Worm (Caenorhabditis elegans) whole organism, L2 larva: Measurements from ENCODE around the gene cdr-4.

Source experiments
- C34F6.9 ChIP-seq: fragments of 150-350 bp; optimal IDR thresholded peaks from 2 replicates; lab custom pipeline; 2014; ENCODE audit warnings: missing biosample characterization, missing genetic modification characterization
- F13H6.1 ChIP-seq: sonication (generic microtip); optimal IDR thresholded peaks from 2 replicates; lab custom pipeline; 2016; ENCODE audit warnings: missing genetic modification characterization, missing compliant biosample characterization
- R02D3.7 ChIP-seq: fragments of 150-350 bp; optimal IDR thresholded peaks from 2 replicates; lab custom pipeline; 2014; ENCODE audit warnings: missing biosample characterization, missing genetic modification characterization
- Y55F3AM.14 ChIP-seq: fragments of 200-800 bp; sonication (Bioruptor generic); optimal IDR thresholded peaks from 2 replicates; lab custom pipeline; 2018; ENCODE audit warnings: mild to moderate bottlenecking, missing genetic modification characterization, missing compliant biosample characterization
- ZK546.5 ChIP-seq: sonication (generic microtip); optimal IDR thresholded peaks from 2 replicates; lab custom pipeline; 2017; ENCODE audit warnings: missing biosample characterization, missing genetic modification characterization
- alr-1 ChIP-seq: fragments of 150-350 bp; optimal IDR thresholded peaks from 2 replicates; lab custom pipeline; 2014; ENCODE audit warnings: missing biosample characterization, missing genetic modification characterization
- ceh-16 ChIP-seq: fragments of 150-350 bp; optimal IDR thresholded peaks from 2 replicates; lab custom pipeline; 2014; ENCODE audit warnings: missing biosample characterization, missing genetic modification characterization
- ceh-82 ChIP-seq: fragments of 150-350 bp; optimal IDR thresholded peaks from 2 replicates; lab custom pipeline; 2014; ENCODE audit warnings: missing biosample characterization, missing genetic modification characterization
- crh-2 ChIP-seq: sonication (generic microtip); optimal IDR thresholded peaks from 2 replicates; lab custom pipeline; 2017; ENCODE audit warnings: missing biosample characterization, missing genetic modification characterization
- elt-3 ChIP-seq: sonication (generic microtip); optimal IDR thresholded peaks from 2 replicates; lab custom pipeline; 2017; ENCODE audit warnings: missing biosample characterization, missing genetic modification characterization
- fos-1 ChIP-seq: fragments of 150-350 bp; optimal IDR thresholded peaks from 2 replicates; lab custom pipeline; 2014; ENCODE audit warnings: missing biosample characterization, missing genetic modification characterization
- gmeb-1 ChIP-seq: fragments of 150-350 bp; optimal IDR thresholded peaks from 2 replicates; lab custom pipeline; 2014; ENCODE audit warnings: missing biosample characterization, missing genetic modification characterization
- lin-13 ChIP-seq: fragments of 150-350 bp; optimal IDR thresholded peaks from 2 replicates; lab custom pipeline; 2014; ENCODE audit warnings: missing biosample characterization, missing genetic modification reagents, missing genetic modification characterization
- lin-39 ChIP-seq: fragments of 150-350 bp; optimal IDR thresholded peaks from 2 replicates; lab custom pipeline; 2014; ENCODE audit warnings: missing biosample characterization, missing genetic modification reagents, missing genetic modification characterization
- mab-5 ChIP-seq: fragments of 150-350 bp; optimal IDR thresholded peaks from 2 replicates; lab custom pipeline; 2014; ENCODE audit warnings: missing biosample characterization, missing genetic modification characterization
- mbf-1 ChIP-seq: sonication (generic microtip); optimal IDR thresholded peaks from 2 replicates; lab custom pipeline; 2017; ENCODE audit warnings: missing biosample characterization, missing genetic modification characterization
- mdl-1 ChIP-seq, 2 experiments: fragments of 150-350 bp in 1 of 2; sonication (generic microtip) in 1 of 2; optimal IDR thresholded peaks; 2 replicates each; lab custom pipeline; 2017; ENCODE audit warnings: missing biosample characterization in 2 of 2, missing genetic modification characterization in 2 of 2
- nhr-10 ChIP-seq: sonication (generic microtip); optimal IDR thresholded peaks from 2 replicates; lab custom pipeline; 2017; ENCODE audit warnings: missing biosample characterization, missing genetic modification characterization
- nhr-11 ChIP-seq: fragments of 150-350 bp; optimal IDR thresholded peaks from 2 replicates; lab custom pipeline; 2014; ENCODE audit warnings: missing biosample characterization, missing genetic modification characterization
- nhr-12 ChIP-seq: fragments of 150-350 bp; optimal IDR thresholded peaks from 2 replicates; lab custom pipeline; 2014; ENCODE audit warnings: missing biosample characterization, missing genetic modification characterization
- nhr-129 ChIP-seq: fragments of 150-350 bp; optimal IDR thresholded peaks from 2 replicates; lab custom pipeline; 2014; ENCODE audit warnings: missing biosample characterization, missing genetic modification characterization
- nhr-23 ChIP-seq: fragments of 150-350 bp; optimal IDR thresholded peaks from 2 replicates; lab custom pipeline; 2014; ENCODE audit warnings: missing biosample characterization, missing genetic modification reagents, missing genetic modification characterization
- nhr-237 ChIP-seq: fragments of 150-350 bp; optimal IDR thresholded peaks from 2 replicates; lab custom pipeline; 2014; ENCODE audit warnings: missing biosample characterization, missing genetic modification characterization
- nhr-25 ChIP-seq: fragments of 150-350 bp; sonication (generic microtip); optimal IDR thresholded peaks from 3 replicates; lab custom pipeline; 2014; ENCODE audit warnings: missing biosample characterization, missing genetic modification characterization
- nhr-77 ChIP-seq: fragments of 150-350 bp; optimal IDR thresholded peaks from 2 replicates; lab custom pipeline; 2014; ENCODE audit warnings: missing biosample characterization, missing genetic modification characterization
- peb-1 ChIP-seq: fragments of 150-350 bp; optimal IDR thresholded peaks from 2 replicates; lab custom pipeline; 2014; ENCODE audit warnings: missing biosample characterization, missing genetic modification characterization
- sem-4 ChIP-seq: fragments of 150-350 bp; optimal IDR thresholded peaks from 2 replicates; lab custom pipeline; 2014; ENCODE audit warnings: missing biosample characterization, missing genetic modification reagents, missing genetic modification characterization
- sma-9 ChIP-seq, 2 experiments: fragments of 150-350 bp in 1 of 2; sonication (generic microtip) in 1 of 2; optimal IDR thresholded peaks; 2 replicates each; lab custom pipeline; 2014 to 2016; ENCODE audit warnings: missing genetic modification characterization in 2 of 2, mild to moderate bottlenecking in 1 of 2, missing biosample characterization in 1 of 2, missing compliant biosample characterization in 1 of 2, missing genetic modification reagents in 1 of 2, moderate library complexity in 1 of 2
- snpc-4 ChIP-seq: fragments of 150-350 bp; optimal IDR thresholded peaks from 2 replicates; lab custom pipeline; 2014; ENCODE audit warnings: missing biosample characterization, missing genetic modification characterization
- unc-55 ChIP-seq: fragments of 150-350 bp; sonication (generic microtip); optimal IDR thresholded peaks from 3 replicates; lab custom pipeline; 2014; ENCODE audit warnings: missing biosample characterization, missing genetic modification reagents, missing genetic modification characterization
- unc-62 ChIP-seq: fragments of 150-350 bp; optimal IDR thresholded peaks from 2 replicates; lab custom pipeline; 2014; ENCODE audit warnings: missing biosample characterization, missing genetic modification reagents, missing genetic modification characterization
- zag-1 ChIP-seq: fragments of 150-350 bp; optimal IDR thresholded peaks from 2 replicates; lab custom pipeline; 2014; ENCODE audit warnings: missing biosample characterization, missing genetic modification characterization
- ztf-11 ChIP-seq: sonication (generic microtip); optimal IDR thresholded peaks from 2 replicates; lab custom pipeline; 2017; ENCODE audit warnings: missing biosample characterization, missing genetic modification characterization

The cdr-4 gene

DNA sequence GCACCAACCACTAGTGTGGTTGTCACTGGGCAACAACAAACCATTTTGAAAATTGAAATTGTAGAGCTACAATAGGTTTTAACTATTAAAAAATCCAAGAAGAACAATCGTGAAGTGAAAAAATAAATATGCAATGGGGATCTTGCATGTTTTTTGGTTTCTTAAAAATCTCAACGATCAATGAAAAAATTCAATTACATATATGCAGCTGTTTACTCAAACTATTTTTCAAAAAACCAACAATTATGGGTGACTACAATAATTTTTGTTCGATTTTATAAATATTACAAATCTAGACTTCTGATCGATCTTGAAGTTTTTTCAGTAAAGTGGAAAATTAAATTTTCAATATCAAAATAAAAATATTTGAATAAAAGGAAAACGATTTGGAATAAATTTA lies at the start of gene cdr-4:
TSS of gene cdr-4 (minus strand) at position 101 of the 400 bp plus-strand sequence.
- TF ChIP-seq F13H6.1 (no peak), ceh-82 (no peak), nhr-129 (no peak), elt-3 (tag; lab: Kevin White, UChicago) (no peak), alr-1 (tag; lab: Kevin White, UChicago) (no peak), ceh-16 (no peak), ZK546.5 (no peak), nhr-25 (tag; lab: Kevin White, UChicago) (no peak), peb-1 (tag; lab: Kevin White, UChicago) (no peak), lin-13 (GFP tag; lab: Kevin White, UChicago) (no peak), mdl-1 (tag; optimal IDR thresholded peaks at IDR 0.05; lab: Kevin White, UChicago) (no peak), unc-62 (GFP tag; lab: Kevin White, UChicago) (no peak), mbf-1 (no peak), nhr-12 (tag; lab: Kevin White, UChicago) (no peak), nhr-10 (tag; lab: Kevin White, UChicago) (no peak), sem-4 (tag; lab: Kevin White, UChicago) (no peak), ztf-11 (tag; lab: Kevin White, UChicago) (no peak), snpc-4 (tag; lab: Kevin White, UChicago) (no peak), lin-39 (tag; lab: Kevin White, UChicago) (no peak), nhr-77 (tag; lab: Kevin White, UChicago) (no peak)

DNA sequence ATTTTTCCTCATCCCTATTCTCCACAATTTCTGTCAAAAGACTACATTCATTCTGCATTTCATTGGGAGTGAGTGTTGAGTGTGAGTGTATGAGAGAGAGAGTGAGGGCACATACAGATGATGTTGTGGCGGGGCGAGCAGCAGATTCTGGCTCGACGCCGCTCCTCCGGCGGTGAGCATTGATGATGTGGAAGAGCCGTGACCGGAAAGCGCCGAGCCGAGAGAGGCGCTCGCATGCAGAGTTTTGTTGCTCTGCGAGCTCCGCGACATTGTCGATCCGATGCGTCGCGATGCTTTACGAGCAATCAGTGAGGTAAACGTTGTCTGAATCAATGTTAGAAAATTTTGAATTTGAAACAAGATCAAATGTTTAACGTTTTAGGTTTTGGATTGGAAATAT lies 47.3 kb upstream of the cdr-4 start:
- TF ChIP-seq nhr-12 (tag; lab: Kevin White, UChicago), result no peak
- TF ChIP-seq elt-3 (tag; lab: Kevin White, UChicago), result no peak
- TF ChIP-seq fos-1 (tag; lab: Kevin White, UChicago), result no peak
- no peak for TF ChIP-seq F13H6.1

DNA sequence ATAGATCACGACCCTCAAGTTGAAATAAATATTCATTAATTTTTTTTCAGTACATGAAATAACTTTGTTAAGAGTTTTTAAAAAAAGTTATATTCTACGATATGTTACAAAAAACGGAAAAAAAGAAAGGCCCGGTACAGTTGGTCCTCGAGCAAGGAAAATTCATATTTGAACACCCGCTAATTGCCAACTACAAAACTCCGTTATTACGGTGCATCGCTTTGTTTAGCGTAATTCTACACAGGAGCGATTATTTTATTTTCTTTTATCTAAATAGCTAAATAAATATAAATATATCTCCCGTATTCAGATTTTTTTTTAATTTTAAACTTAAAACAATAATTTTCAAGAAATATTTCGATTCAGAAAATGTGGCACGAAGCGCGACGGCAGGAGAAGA lies 42.0 kb upstream of the cdr-4 start, which contains the start of gene F28C1.1:
TSS of gene F28C1.1 (plus strand) at position 365 of the 400 bp plus-strand sequence.
- TF ChIP-seq unc-55 (GFP tag; lab: Kevin White, UChicago) (peak; percentile 62), nhr-237 (no peak), gmeb-1 (tag; lab: Kevin White, UChicago) (peak; percentile 89), nhr-23 (tag; lab: Kevin White, UChicago) (no peak), Y55F3AM.14 (GFP tag; lab: Kevin White, UChicago) (no peak), sma-9 (GFP tag; optimal IDR thresholded peaks at IDR 0.05; lab: Kevin White, UChicago) (no peak), sma-9 (tag; optimal IDR thresholded peaks at IDR 0.05; lab: Kevin White, UChicago) (no peak), nhr-10 (tag; lab: Kevin White, UChicago) (no peak), mdl-1 (tag; optimal IDR thresholded peaks at IDR 0.05; lab: Kevin White, UChicago) (no peak), mab-5 (no peak), C34F6.9 (tag; lab: Kevin White, UChicago) (peak; percentile 40), R02D3.7 (tag; lab: Kevin White, UChicago) (peak; percentile 29), lin-13 (GFP tag; lab: Kevin White, UChicago) (peak; percentile 7), crh-2 (tag; lab: Kevin White, UChicago) (no peak), F13H6.1 (no peak)

- no peak for TF ChIP-seq mab-5
- peak; percentile 41 for TF ChIP-seq nhr-25 (tag; lab: Kevin White, UChicago)
- TF ChIP-seq R02D3.7 (tag; lab: Kevin White, UChicago), result no peak
Observed at ce11 chrV:12449902-12450301, 41.5 kb upstream of the cdr-4 start, which contains the start of gene C54D10.10. Gene C54D10.10 (minus strand): TSS chrV:12450002.

ce11 chrV:12446895-12447294 lies 38.5 kb upstream of the cdr-4 start, which contains the start of the genes pals-38 and C54D10.9:
Gene pals-38 (minus strand): TSS chrV:12446995.
Gene C54D10.9 (plus strand): TSS chrV:12447153.
- no peak for TF ChIP-seq C34F6.9 (tag; lab: Kevin White, UChicago)
- TF ChIP-seq nhr-129, result no peak
- TF ChIP-seq zag-1, result no peak
- TF ChIP-seq nhr-11, result no peak

- TF ChIP-seq fos-1 (tag; lab: Kevin White, UChicago) (peak; percentile 21), nhr-23 (tag; lab: Kevin White, UChicago) (no peak)
Observed at ce11 chrV:12443754-12444153, 35.3 kb upstream of the cdr-4 start, which contains the start of gene pals-39. Gene pals-39 (minus strand): TSS chrV:12443854.
